Worm (Caenorhabditis elegans): Measurements from ENCODE around the gene moc-1.

Gene moc-1

ce11 chrX:10145011-10145410 is 6.6 kb upstream of the moc-1 start (continued):
- TF ChIP-seq dpl-1 (GFP tag; optimal IDR thresholded peaks at IDR 0.05) (peak; percentile 17), F26F4.8 (GFP tag; conservative IDR thresholded peaks at IDR 0.05) (peak; percentile 73; the same call in 1 of the 2 replicates), madf-5 (GFP tag; IDR thresholded peaks at IDR 0.05) (peak; percentile 19 to 34; a peak in 1 of 4 replicates), nhr-76 (tag; optimal IDR thresholded peaks at IDR 0.05) (no peak), attf-4 (tag; optimal IDR thresholded peaks at IDR 0.05) (no peak), mdt-29 (GFP tag; IDR thresholded peaks at IDR 0.05) (0 out of 2 replicates have a peak, but pooled peaks have one; percentile 58), ZK337.2 (GFP tag; IDR thresholded peaks at IDR 0.05) (peak; percentile 80), snpc-1.2 (GFP tag; IDR thresholded peaks at IDR 0.05) (peak; percentile 88), lin-39 (tag; optimal IDR thresholded peaks at IDR 0.05) (no peak), saeg-2 (GFP tag; IDR thresholded peaks at IDR 0.05) (0 out of 2 replicates have a peak, but pooled peaks have one; percentile 24), dmd-8 (GFP tag; IDR thresholded peaks at IDR 0.05) (peak; percentile 80), nhr-11 (tag; optimal IDR thresholded peaks at IDR 0.05) (peak; percentile 47), cey-2 (tag; optimal IDR thresholded peaks at IDR 0.05; ENCODE audit: borderline replicate concordance, insufficient read depth) (no peak), lsy-2 (tag; optimal IDR thresholded peaks at IDR 0.05) (peak in 1 of 2 experiments; percentile 71), duxl-1 (tag; optimal IDR thresholded peaks at IDR 0.05; ENCODE audit: poor library complexity) (peak; percentile 85), F44E2.7 (GFP tag; IDR thresholded peaks at IDR 0.05) (peak; percentile 93), daf-19 (GFP tag; conservative IDR thresholded peaks at IDR 0.05) (peak; percentile 93), daf-16 (GFP tag; optimal IDR thresholded peaks at IDR 0.05) (peak; percentile 65 to 87), daf-16 (tag; optimal IDR thresholded peaks at IDR 0.05) (peak; percentile 49), pha-4 (GFP tag; IDR thresholded peaks at IDR 0.05) (peak; percentile 85), pha-4 (tag; optimal IDR thresholded peaks at IDR 0.05) (no peak), aly-2 (tag; optimal IDR thresholded peaks at IDR 0.05) (no peak), vab-7 (GFP tag; IDR thresholded peaks at IDR 0.05) (peak; percentile 85), ztf-11 (tag; optimal IDR thresholded peaks at IDR 0.05) (no peak), php-3 (GFP tag; IDR thresholded peaks at IDR 0.05) (peak; percentile 76), ceh-32 (tag; optimal IDR thresholded peaks at IDR 0.05; ENCODE audit: poor library complexity) (peak; percentile 58), Y48G9A.11 (GFP tag; IDR thresholded peaks at IDR 0.05) (no peak; the same call in 1 of the 2 replicates), F37D6.2 (tag; optimal IDR thresholded peaks at IDR 0.05) (peak; percentile 68), ces-1 (GFP tag; optimal IDR thresholded peaks at IDR 0.05) (peak; percentile 5), unc-39 (tag; optimal IDR thresholded peaks at IDR 0.05) (no peak), zfp-3 (GFP tag; conservative IDR thresholded peaks at IDR 0.05) (no peak), skn-1 (tag; optimal IDR thresholded peaks at IDR 0.05) (no peak), ceh-28 (tag; optimal IDR thresholded peaks at IDR 0.05) (no peak), zip-11 (GFP tag; IDR thresholded peaks at IDR 0.05) (no peak), ceh-20 (GFP tag; IDR thresholded peaks at IDR 0.05) (peak; percentile 79), ama-1 (optimal IDR thresholded peaks at IDR 0.05) (no peak)

ce11 chrX:10141963-10142431 is 3.6 kb upstream of the moc-1 start, which contains the start of gene oac-14:
oac-14 (minus strand) TSS chrX:10142013.
- TF ChIP-seq unc-62 (GFP tag; optimal IDR thresholded peaks at IDR 0.05 in 1 of 2) (no peak), unc-62 (tag; optimal IDR thresholded peaks at IDR 0.05) (no peak), arid-1 (GFP tag; conservative IDR thresholded peaks at IDR 0.05) (no peak), saeg-2 (GFP tag; IDR thresholded peaks at IDR 0.05) (peak; percentile 17; the same call in 1 of the 2 replicates), pha-4 (GFP tag; IDR thresholded peaks at IDR 0.05) (peak; percentile 37; the same call in 1 of the 2 replicates), pha-4 (tag; optimal IDR thresholded peaks at IDR 0.05) (no peak), zfp-3 (GFP tag; conservative IDR thresholded peaks at IDR 0.05) (no peak), F10B5.3 (tag; optimal IDR thresholded peaks at IDR 0.05) (no peak), aly-2 (tag; optimal IDR thresholded peaks at IDR 0.05) (no peak), nhr-77 (tag; optimal IDR thresholded peaks at IDR 0.05) (peak; percentile 87), attf-4 (tag; optimal IDR thresholded peaks at IDR 0.05) (no peak), aha-1 (tag) (peak; percentile 31), dmd-6 (GFP tag; IDR thresholded peaks at IDR 0.05) (peak; percentile 95), Y75B8A.6 (GFP tag; IDR thresholded peaks at IDR 0.05) (no peak), hlh-11 (tag; optimal IDR thresholded peaks at IDR 0.05) (peak; percentile 95), daf-16 (GFP tag; optimal IDR thresholded peaks at IDR 0.05) (peak in 1 of 2 experiments; percentile 81), daf-16 (tag; optimal IDR thresholded peaks at IDR 0.05) (peak; percentile 95), nhr-102 (tag; optimal IDR thresholded peaks at IDR 0.05) (peak; percentile 85), nhr-10 (tag; optimal IDR thresholded peaks at IDR 0.05) (peak; percentile 74), nhr-28 (tag; optimal IDR thresholded peaks at IDR 0.05) (peak; percentile 98), php-3 (GFP tag; IDR thresholded peaks at IDR 0.05) (peak; percentile 97), spr-1 (tag; optimal IDR thresholded peaks at IDR 0.05) (peak; percentile 21), dmd-9 (GFP tag; IDR thresholded peaks at IDR 0.05) (no peak), mdl-1 (tag; optimal IDR thresholded peaks at IDR 0.05) (peak in 1 of 2 experiments; percentile 50), ces-1 (GFP tag; optimal IDR thresholded peaks at IDR 0.05) (no peak), lsy-2 (tag; optimal IDR thresholded peaks at IDR 0.05) (peak in 1 of 2 experiments; percentile 38)

Data from whole organism, L4 larva.